Fruit fly (Drosophila melanogaster) whole organism, prepupa: ENCODE data around the gene CG10748.
A peak's percentile ranks its signal among the peaks of the same experiment; 100 is the strongest.

ENCODE experiments used
- CG6163 ChIP-seq: fragments of 200-800 bp; sonication (Bioruptor generic); IDR thresholded peaks from 3 replicates; pipeline ENCODE4 v1.3.6; 2022; ENCODE audit warnings: missing biosample characterization, missing genetic modification characterization
- OdsH ChIP-seq: fragments of 200-800 bp; sonication (Bioruptor generic); optimal IDR thresholded peaks from 3 replicates; lab custom pipeline; 2016; ENCODE audit warnings: missing biosample characterization, missing genetic modification characterization
- Sox14 ChIP-seq: fragments of 200-800 bp; sonication (Bioruptor generic); optimal IDR thresholded peaks from 3 replicates; lab custom pipeline; 2016; ENCODE audit warnings: missing biosample characterization, missing genetic modification characterization
- fd59A ChIP-seq: fragments of 200-800 bp; sonication (Bioruptor generic); optimal IDR thresholded peaks from 2 replicates; lab custom pipeline; 2017; ENCODE audit warnings: missing biosample characterization, mild to moderate bottlenecking, missing genetic modification characterization, missing genetic modification reagents
- spab ChIP-seq: fragments of 200-800 bp; sonication (Bioruptor generic); optimal IDR thresholded peaks from 2 replicates; lab custom pipeline; 2017; ENCODE audit warnings: missing biosample characterization, mild to moderate bottlenecking, missing genetic modification characterization, missing genetic modification reagents
- svp ChIP-seq: fragments of 200-800 bp; sonication (Bioruptor generic); peaks from one replicate; lab custom pipeline; 2016; ENCODE audit warnings: missing biosample characterization, missing genetic modification characterization
- vri ChIP-seq: fragments of 200-800 bp; sonication (Bioruptor generic); optimal IDR thresholded peaks from 3 replicates; lab custom pipeline; 2016; ENCODE audit warnings: missing biosample characterization, mild to moderate bottlenecking, missing genetic modification characterization

dm6 chr3L:13015823-13016465, 43.8 kb upstream of the CG10748 start, which contains the start of gene CG11267:
- TF ChIP-seq spab (GFP tag; lab: Kevin White, UChicago): peak; percentile 78
- peak; percentile 93 for TF ChIP-seq CG6163 (GFP tag; lab: Robert Waterston, UW)
- TF ChIP-seq Sox14 (GFP tag; lab: Kevin White, UChicago): peak; percentile 84
- peak; percentile 50 for TF ChIP-seq fd59A (GFP tag; lab: Kevin White, UChicago)
- peak; percentile 80 for TF ChIP-seq OdsH (GFP tag; lab: Kevin White, UChicago)
- peak; percentile 90 for TF ChIP-seq svp (GFP tag; lab: Kevin White, UChicago)
- TF ChIP-seq vri (GFP tag; lab: Kevin White, UChicago): peak; percentile 57
